Worm (Caenorhabditis elegans) whole organism, L4 larva: ENCODE measurements around the gene Y37B11A.3.

Experiments used
- D1046.2 ChIP-seq: fragments of 200-800 bp; sonication (Bioruptor generic); IDR thresholded peaks from 2 replicates; pipeline ENCODE4 v1.3.6; 2022; ENCODE audit warnings: missing genetic modification characterization, missing compliant biosample characterization
- F37D6.2 ChIP-seq: sonication (generic microtip); optimal IDR thresholded peaks from 2 replicates; lab custom pipeline; 2016; ENCODE audit warnings: mild to moderate bottlenecking, missing genetic modification characterization, missing compliant biosample characterization
- F49E8.2 ChIP-seq: sonication (generic microtip); optimal IDR thresholded peaks from 2 replicates; lab custom pipeline; 2016; ENCODE audit warnings: missing compliant biosample characterization, mild to moderate bottlenecking, missing genetic modification characterization, borderline replicate concordance
- R02D3.7 ChIP-seq: fragments of 150-350 bp; sonication (generic microtip); optimal IDR thresholded peaks from 3 replicates; lab custom pipeline; 2014; ENCODE audit warnings: missing biosample characterization, missing genetic modification characterization
- Y105C5A.15 ChIP-seq: fragments of 200-800 bp; sonication (Bioruptor generic); IDR thresholded peaks from 2 replicates; pipeline ENCODE4 v1.3.6; 2022; ENCODE audit warnings: missing genetic modification characterization, missing compliant biosample characterization
- Y5F2A.4 ChIP-seq: fragments of 200-800 bp; sonication (Bioruptor generic); optimal IDR thresholded peaks from 2 replicates; lab custom pipeline; 2018; ENCODE audit warnings: mild to moderate bottlenecking, missing genetic modification characterization, missing compliant biosample characterization
- ZK546.5 ChIP-seq, 2 experiments: sonication (generic microtip); optimal IDR thresholded peaks; 2 replicates each; lab custom pipeline; 2017; ENCODE audit warnings: missing biosample characterization in 2 of 2, missing genetic modification characterization in 2 of 2
- aha-1 ChIP-seq: fragments of 150-350 bp; peaks from one replicate; lab custom pipeline; 2014; ENCODE audit warnings: missing biosample characterization, missing genetic modification characterization
- ceh-20 ChIP-seq: fragments of 200-800 bp; sonication (Bioruptor generic); IDR thresholded peaks from 2 replicates; pipeline ENCODE4 v1.3.6; 2022; ENCODE audit warnings: missing genetic modification reagents, missing genetic modification characterization, missing compliant biosample characterization
- ceh-28 ChIP-seq: fragments of 150-350 bp; optimal IDR thresholded peaks from 2 replicates; lab custom pipeline; 2014; ENCODE audit warnings: missing biosample characterization, missing genetic modification reagents, missing genetic modification characterization
- ceh-32 ChIP-seq: sonication (generic microtip); optimal IDR thresholded peaks from 2 replicates; lab custom pipeline; 2016; ENCODE audit warnings: mild to moderate bottlenecking, missing genetic modification characterization, missing compliant biosample characterization; ENCODE audit not compliant: poor library complexity
- ceh-62 ChIP-seq: sonication (generic microtip); optimal IDR thresholded peaks from 2 replicates; lab custom pipeline; 2017; ENCODE audit warnings: missing biosample characterization, missing genetic modification characterization
- cey-2 ChIP-seq: sonication (generic microtip); optimal IDR thresholded peaks from 3 replicates; lab custom pipeline; 2017; ENCODE audit warnings: missing genetic modification characterization, mild to moderate bottlenecking, missing compliant biosample characterization, antibody characterized with exemption, borderline replicate concordance; ENCODE audit not compliant: insufficient read depth
- ctbp-1 ChIP-seq: fragments of 200-800 bp; sonication (Bioruptor generic); IDR thresholded peaks from 2 replicates; pipeline ENCODE4 v1.3.6; 2022; ENCODE audit warnings: missing genetic modification reagents, missing genetic modification characterization, missing compliant biosample characterization
- dmd-6 ChIP-seq: fragments of 200-800 bp; sonication (Bioruptor generic); IDR thresholded peaks from 2 replicates; pipeline ENCODE4 v1.3.6; 2022; ENCODE audit warnings: missing genetic modification reagents, missing genetic modification characterization, missing compliant biosample characterization
- dmd-8 ChIP-seq: fragments of 200-800 bp; sonication (Bioruptor generic); IDR thresholded peaks from 2 replicates; pipeline ENCODE4 v1.3.6; 2022; ENCODE audit warnings: missing genetic modification characterization, missing compliant biosample characterization
- dpl-1 ChIP-seq: fragments of 150-350 bp; optimal IDR thresholded peaks from 2 replicates; lab custom pipeline; 2014; ENCODE audit warnings: missing biosample characterization, missing genetic modification reagents, missing genetic modification characterization
- dve-1 ChIP-seq: sonication (generic microtip); optimal IDR thresholded peaks from 2 replicates; lab custom pipeline; 2017; ENCODE audit warnings: antibody characterized with exemption, mild to moderate bottlenecking, missing genetic modification characterization, missing compliant biosample characterization; ENCODE audit not compliant: insufficient read depth
- egl-43 ChIP-seq: fragments of 200-800 bp; sonication (Bioruptor generic); IDR thresholded peaks from 2 replicates; pipeline ENCODE4 v1.3.6; 2022; ENCODE audit warnings: missing genetic modification reagents, missing genetic modification characterization, missing compliant biosample characterization
- fkh-10 ChIP-seq: fragments of 150-350 bp; optimal IDR thresholded peaks from 2 replicates; lab custom pipeline; 2014; ENCODE audit warnings: missing biosample characterization, missing genetic modification reagents, missing genetic modification characterization
- fos-1 ChIP-seq: fragments of 150-350 bp; optimal IDR thresholded peaks from 2 replicates; lab custom pipeline; 2014; ENCODE audit warnings: missing biosample characterization, missing genetic modification characterization
- hlh-11 ChIP-seq: fragments of 200-800 bp; sonication (Bioruptor generic); optimal IDR thresholded peaks from 2 replicates; lab custom pipeline; 2018; ENCODE audit warnings: mild to moderate bottlenecking, missing genetic modification characterization, missing compliant biosample characterization
- hlh-30 ChIP-seq: sonication (generic microtip); optimal IDR thresholded peaks from 2 replicates; lab custom pipeline; 2017; ENCODE audit warnings: antibody characterized with exemption, mild to moderate bottlenecking, missing genetic modification characterization, missing compliant biosample characterization; ENCODE audit not compliant: insufficient read depth
- hmg-1.1 ChIP-seq: fragments of 200-800 bp; sonication (Bioruptor generic); IDR thresholded peaks from 2 replicates; pipeline ENCODE4 v1.3.6; 2022; ENCODE audit warnings: missing genetic modification reagents, missing genetic modification characterization, missing compliant biosample characterization
- lin-29 ChIP-seq: fragments of 200-800 bp; sonication (Bioruptor generic); IDR thresholded peaks from 2 replicates; pipeline ENCODE4 v1.3.6; 2022; ENCODE audit warnings: missing genetic modification reagents, missing genetic modification characterization, missing compliant biosample characterization
- lsy-2 ChIP-seq, 2 experiments: fragments of 150-350 bp in 1 of 2; sonication (generic microtip) in 1 of 2; optimal IDR thresholded peaks; 2 replicates each; lab custom pipeline; 2014 to 2017; ENCODE audit warnings: missing biosample characterization in 2 of 2, missing genetic modification characterization in 2 of 2
- mdl-1 ChIP-seq, 2 experiments: fragments of 150-350 bp in 1 of 2; sonication (generic microtip) in 1 of 2; optimal IDR thresholded peaks; 2 replicates each; lab custom pipeline; 2014 to 2017; ENCODE audit warnings: missing biosample characterization in 2 of 2, missing genetic modification characterization in 2 of 2
- mdt-29 ChIP-seq: fragments of 200-800 bp; sonication (Bioruptor generic); IDR thresholded peaks from 2 replicates; pipeline ENCODE4 v1.3.6; 2022; ENCODE audit warnings: missing genetic modification reagents, missing genetic modification characterization, missing compliant biosample characterization
- mep-1 ChIP-seq: fragments of 150-350 bp; sonication (generic microtip); optimal IDR thresholded peaks from 3 replicates; lab custom pipeline; 2014; ENCODE audit warnings: missing biosample characterization, missing genetic modification characterization
- mes-2 ChIP-seq: sonication (generic microtip); optimal IDR thresholded peaks from 2 replicates; lab custom pipeline; 2016; ENCODE audit warnings: missing genotype, mild to moderate bottlenecking, missing genetic modification characterization, missing compliant biosample characterization; ENCODE audit not compliant: poor library complexity, severe bottlenecking
- nhr-10 ChIP-seq: fragments of 150-350 bp; optimal IDR thresholded peaks from 2 replicates; lab custom pipeline; 2014; ENCODE audit warnings: missing biosample characterization, missing genetic modification characterization
- nhr-102 ChIP-seq: sonication (generic microtip); optimal IDR thresholded peaks from 2 replicates; lab custom pipeline; 2016; ENCODE audit warnings: mild to moderate bottlenecking, missing genetic modification characterization, moderate library complexity, missing compliant biosample characterization
- nhr-11 ChIP-seq: fragments of 150-350 bp; optimal IDR thresholded peaks from 2 replicates; lab custom pipeline; 2014; ENCODE audit warnings: missing biosample characterization, missing genetic modification characterization
- nhr-28 ChIP-seq: fragments of 150-350 bp; optimal IDR thresholded peaks from 2 replicates; lab custom pipeline; 2014; ENCODE audit warnings: missing biosample characterization, missing genetic modification characterization
- nhr-6 ChIP-seq: fragments of 150-350 bp; optimal IDR thresholded peaks from 2 replicates; lab custom pipeline; 2014; ENCODE audit warnings: missing biosample characterization, missing genetic modification characterization
- pqm-1 ChIP-seq: sonication (generic microtip); optimal IDR thresholded peaks from 2 replicates; lab custom pipeline; 2017; ENCODE audit warnings: missing biosample characterization, missing genetic modification characterization
- saeg-2 ChIP-seq: fragments of 200-800 bp; sonication (Bioruptor generic); IDR thresholded peaks from 2 replicates; pipeline ENCODE4 v1.3.6; 2022; ENCODE audit warnings: missing genetic modification reagents, missing genetic modification characterization, missing compliant biosample characterization
- sdz-12 ChIP-seq: fragments of 200-800 bp; sonication (Bioruptor generic); optimal IDR thresholded peaks from 2 replicates; lab custom pipeline; 2018; ENCODE audit warnings: mild to moderate bottlenecking, missing genetic modification characterization, missing compliant biosample characterization
- set-16 ChIP-seq: fragments of 200-800 bp; sonication (Bioruptor generic); IDR thresholded peaks from 2 replicates; pipeline ENCODE4 v1.3.6; 2022; ENCODE audit warnings: missing genetic modification reagents, missing genetic modification characterization, missing compliant biosample characterization
- snpc-1.2 ChIP-seq: fragments of 200-800 bp; sonication (Bioruptor generic); IDR thresholded peaks from 2 replicates; pipeline ENCODE4 v1.3.6; 2022; ENCODE audit warnings: missing genetic modification reagents, missing genetic modification characterization, missing compliant biosample characterization
- snpc-4 ChIP-seq: fragments of 150-350 bp; optimal IDR thresholded peaks from 2 replicates; lab custom pipeline; 2014; ENCODE audit warnings: missing biosample characterization, missing genetic modification characterization
- spr-1 ChIP-seq: sonication (generic microtip); optimal IDR thresholded peaks from 2 replicates; lab custom pipeline; 2016; ENCODE audit warnings: mild to moderate bottlenecking, missing genetic modification characterization, missing compliant biosample characterization
- tag-97 ChIP-seq: fragments of 200-800 bp; sonication (Bioruptor generic); IDR thresholded peaks from 2 replicates; pipeline ENCODE4 v1.3.6; 2022; ENCODE audit warnings: missing genetic modification characterization, missing compliant biosample characterization
- tra-1 ChIP-seq: fragments of 200-800 bp; sonication (Bioruptor generic); IDR thresholded peaks from 2 replicates; pipeline ENCODE4 v1.3.6; 2022; ENCODE audit warnings: missing genetic modification reagents, missing genetic modification characterization, missing compliant biosample characterization
- unc-62 ChIP-seq, 3 experiments: fragments of 150-350 bp in 1 of 3; sonication (generic microtip); optimal IDR thresholded peaks in 2 of 3; peaks in 1 of 3; 1 replicate in 1 of 3; 2 replicates in 2 of 3; lab custom pipeline; 2014 to 2017; ENCODE audit warnings: missing biosample characterization in 3 of 3, missing genetic modification characterization in 3 of 3, missing genetic modification reagents in 3 of 3, missing genotype in 1 of 3
- zfp-3 ChIP-seq: fragments of 200-800 bp; sonication (Bioruptor generic); conservative IDR thresholded peaks from 2 replicates; pipeline ENCODE4 v1.3.6; 2022; ENCODE audit warnings: missing genetic modification reagents, missing genetic modification characterization, missing compliant biosample characterization
- ztf-11 ChIP-seq: fragments of 150-350 bp; optimal IDR thresholded peaks from 2 replicates; lab custom pipeline; 2014; ENCODE audit warnings: missing biosample characterization, missing genetic modification characterization

The Y37B11A.3 gene

DNA sequence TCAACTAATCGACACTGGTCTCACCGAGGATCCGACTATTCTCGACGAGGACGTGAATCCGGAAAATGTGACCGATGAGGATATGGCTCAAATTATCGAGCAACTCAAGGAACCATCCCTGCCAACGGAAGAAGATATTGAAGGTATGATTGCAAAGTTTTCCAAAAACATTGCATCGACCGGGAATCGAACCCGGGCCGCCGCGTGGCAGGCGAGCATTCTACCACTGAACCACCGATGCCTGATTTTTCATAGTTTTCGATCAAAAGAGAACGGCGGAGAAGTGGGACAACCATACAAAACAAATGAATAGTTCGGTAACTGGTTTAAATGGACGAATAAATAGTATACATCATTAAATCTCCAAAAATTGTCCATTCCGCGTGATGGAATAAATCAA is 23.2 kb downstream of the Y37B11A.3 start (continued):
- TF ChIP-seq dve-1 (tag; lab: Kevin White, UChicago) (peak; percentile 12), ztf-11 (no peak), ceh-20 (GFP tag; lab: Robert Waterston, UW) (no peak), lsy-2 (tag; optimal IDR thresholded peaks at IDR 0.05; lab: Kevin White, UChicago) (peak in 1 of 2 experiments; percentile 20), snpc-4 (tag; lab: Kevin White, UChicago) (no peak), Y105C5A.15 (GFP tag; lab: Robert Waterston, UW) (peak; percentile 76; the same call in 1 of the 2 replicates), hmg-1.1 (peak; percentile 50; the same call in 1 of the 2 replicates), mdt-29 (GFP tag; lab: Robert Waterston, UW) (no peak), F49E8.2 (tag; lab: Kevin White, UChicago) (no peak), hlh-30 (tag; lab: Kevin White, UChicago) (peak; percentile 47), snpc-1.2 (GFP tag; lab: Robert Waterston, UW) (peak; percentile 76), unc-62 (GFP tag; optimal IDR thresholded peaks at IDR 0.05 in 1 of 2; lab: Kevin White, UChicago) (peak in 1 of 2 experiments; percentile 67), unc-62 (tag; optimal IDR thresholded peaks at IDR 0.05; lab: Kevin White, UChicago) (no peak), lin-29 (GFP tag; lab: Robert Waterston, UW) (no peak), nhr-102 (tag; lab: Kevin White, UChicago) (peak; percentile 6), nhr-11 (tag; lab: Kevin White, UChicago) (no peak), mdl-1 (tag; optimal IDR thresholded peaks at IDR 0.05; lab: Kevin White, UChicago) (no peak), hlh-11 (tag; lab: Kevin White, UChicago) (no peak), fkh-10 (no peak), set-16 (no peak), Y5F2A.4 (GFP tag; lab: Kevin White, UChicago) (no peak)

DNA sequence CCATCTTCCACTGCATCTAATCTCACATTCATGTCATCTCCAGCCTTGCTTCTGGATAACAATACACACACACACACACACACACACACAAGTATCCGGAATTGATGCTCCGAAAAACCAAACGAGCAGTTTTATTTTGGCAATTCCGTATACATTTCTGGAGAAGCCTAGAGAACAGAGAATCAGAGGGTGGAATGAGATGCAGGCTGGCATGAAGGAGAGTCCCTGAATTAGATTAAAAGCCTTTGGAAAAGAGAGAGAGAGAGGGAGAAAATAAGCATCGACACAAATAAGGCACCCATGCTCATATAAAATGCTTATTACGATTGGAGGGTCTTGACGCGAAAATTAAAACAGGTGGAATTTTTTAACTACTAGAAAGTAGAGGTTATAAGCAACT is 24.4 kb downstream of the Y37B11A.3 start:
- TF ChIP-seq nhr-28 (tag; lab: Kevin White, UChicago) (no peak), tag-97 (no peak), lsy-2 (tag; optimal IDR thresholded peaks at IDR 0.05; lab: Kevin White, UChicago) (peak in 1 of 2 experiments; percentile 28), cey-2 (tag; lab: Kevin White, UChicago) (no peak), pqm-1 (tag; lab: Kevin White, UChicago) (no peak), sdz-12 (GFP tag; lab: Kevin White, UChicago) (no peak), dpl-1 (GFP tag; lab: Kevin White, UChicago) (no peak), D1046.2 (GFP tag; lab: Robert Waterston, UW) (no peak), ctbp-1 (GFP tag; lab: Robert Waterston, UW) (0 out of 2 replicates have a peak, but pooled peaks have one; percentile 7), zfp-3 (GFP tag; lab: Robert Waterston, UW) (no peak), spr-1 (tag; lab: Kevin White, UChicago) (no peak), ceh-62 (no peak), aha-1 (tag; lab: Kevin White, UChicago) (peak; percentile 85), unc-62 (GFP tag; optimal IDR thresholded peaks at IDR 0.05 in 1 of 2; lab: Kevin White, UChicago) (peak in 1 of 2 experiments; percentile 1), unc-62 (tag; optimal IDR thresholded peaks at IDR 0.05; lab: Kevin White, UChicago) (no peak), tra-1 (GFP tag; lab: Robert Waterston, UW) (no peak), snpc-1.2 (GFP tag; lab: Robert Waterston, UW) (no peak), ceh-32 (tag; lab: Kevin White, UChicago) (no peak)

DNA sequence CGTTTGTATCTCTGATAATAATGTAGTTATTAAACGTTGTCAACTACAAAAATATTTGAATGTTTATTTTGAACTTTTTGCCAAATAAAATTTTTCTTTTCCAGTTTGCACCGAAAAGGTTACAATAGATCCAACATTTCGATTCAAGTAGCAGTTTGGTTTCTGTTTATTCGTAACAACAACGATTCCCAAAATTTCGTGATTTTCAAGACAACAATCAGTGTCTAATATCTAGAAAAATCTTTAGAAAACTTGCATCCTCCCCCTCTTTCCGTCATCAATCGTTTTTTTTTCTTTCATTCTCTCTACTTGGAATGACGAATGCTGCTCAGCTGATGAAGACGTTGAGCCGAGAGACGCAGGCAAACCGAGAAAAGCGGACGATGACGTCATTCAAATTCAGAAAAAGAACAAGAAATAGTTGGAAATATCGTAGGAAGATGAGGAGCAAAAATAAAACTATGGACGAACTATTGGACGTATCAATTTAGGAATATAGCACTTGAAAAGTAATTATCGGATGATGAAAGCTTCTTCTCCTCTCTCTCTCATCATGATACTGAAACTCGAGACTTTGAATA is 26.5 kb downstream of the Y37B11A.3 start:
- peak; percentile 59 for TF ChIP-seq mep-1 (tag; lab: Kevin White, UChicago)
- no peak for TF ChIP-seq ZK546.5 (tag; optimal IDR thresholded peaks at IDR 0.05; lab: Kevin White, UChicago)
- TF ChIP-seq fos-1 (tag; lab: Kevin White, UChicago), result no peak
- TF ChIP-seq saeg-2 (GFP tag; lab: Robert Waterston, UW), result 0 out of 2 replicates have a peak, but pooled peaks have one; percentile 31
- peak; percentile 44 for TF ChIP-seq F37D6.2 (tag; lab: Kevin White, UChicago)
- TF ChIP-seq egl-43 (GFP tag; lab: Robert Waterston, UW), result 0 out of 2 replicates have a peak, but pooled peaks have one; percentile 29
- no peak for TF ChIP-seq nhr-10 (tag; lab: Kevin White, UChicago)
- no peak for TF ChIP-seq dmd-8 (GFP tag; lab: Robert Waterston, UW)
- peak; percentile 58 for TF ChIP-seq nhr-11 (tag; lab: Kevin White, UChicago)
- TF ChIP-seq ceh-28, result no peak
- TF ChIP-seq R02D3.7 (tag; lab: Kevin White, UChicago), result no peak
- TF ChIP-seq lsy-2 (tag; optimal IDR thresholded peaks at IDR 0.05; lab: Kevin White, UChicago), result peak; percentile 58 to 66
- TF ChIP-seq dmd-6 (GFP tag; lab: Robert Waterston, UW), result peak; percentile 50
- peak; percentile 20 for TF ChIP-seq mes-2 (tag; lab: Kevin White, UChicago)
- no peak for TF ChIP-seq snpc-4 (tag; lab: Kevin White, UChicago)
- TF ChIP-seq nhr-6, result no peak
